Fruit fly (Drosophila melanogaster): ENCODE data around the gene CG10749.

The CG10749 gene

DNA sequence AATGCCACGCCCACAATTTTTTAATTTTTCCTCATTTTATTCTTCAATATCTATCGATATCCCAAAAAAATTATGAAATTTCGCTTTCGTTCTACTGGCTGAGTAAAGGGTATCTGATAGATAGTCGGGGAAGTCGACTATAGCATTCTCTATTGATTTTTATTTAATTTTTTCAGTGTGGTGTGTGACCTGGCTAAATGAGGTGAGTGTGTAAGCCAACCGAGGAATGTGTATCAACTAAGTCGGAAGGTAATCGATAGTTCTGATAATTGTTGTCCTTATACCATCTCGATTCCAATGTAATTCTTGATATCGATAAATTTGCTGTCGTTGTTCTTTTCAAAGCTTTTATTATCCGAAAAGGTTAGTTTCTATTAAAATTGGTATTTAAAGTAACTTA lies 34.2 kb downstream of the CG10749 start, which contains the start of gene CG11263 (continued):
- TF ChIP-seq C15 (GFP tag; IDR thresholded peaks at IDR 0.05), result no peak
- TF ChIP-seq CG17802 (tag; optimal IDR thresholded peaks at IDR 0.05), result no peak
- peak; percentile 66 for TF ChIP-seq CG7786 (GFP tag; optimal IDR thresholded peaks at IDR 0.05)
- no peak for TF ChIP-seq CG4730 (GFP tag; IDR thresholded peaks at IDR 0.05)
- TF ChIP-seq Scr (GFP tag; IDR thresholded peaks at IDR 0.05; ENCODE audit: partially characterized antibody), result peak; percentile 83
- peak; percentile 67 for TF ChIP-seq onecut (GFP tag; IDR thresholded peaks at IDR 0.05)
- TF ChIP-seq CG3847 (GFP tag; IDR thresholded peaks at IDR 0.05), result peak; percentile 42
- TF ChIP-seq wor (GFP tag; IDR thresholded peaks at IDR 0.05), result no peak
- no peak for TF ChIP-seq Usf (GFP tag; optimal IDR thresholded peaks at IDR 0.05)
- TF ChIP-seq mam (GFP tag; optimal IDR thresholded peaks at IDR 0.05), result peak; percentile 71
- TF ChIP-seq Nf-YC (tag; optimal IDR thresholded peaks at IDR 0.05), result no peak
- peak; percentile 56 for TF ChIP-seq tx (GFP tag; optimal IDR thresholded peaks at IDR 0.05)
- peak; percentile 12 for TF ChIP-seq gcm2 (GFP tag; optimal IDR thresholded peaks at IDR 0.05)
- TF ChIP-seq CG30431 (GFP tag; optimal IDR thresholded peaks at IDR 0.05), result peak; percentile 7
- no peak for TF ChIP-seq CG7357 (GFP tag; IDR thresholded peaks at IDR 0.05)
- no peak for TF ChIP-seq hkb (optimal IDR thresholded peaks at IDR 0.05)
- TF ChIP-seq hkb (GFP tag; IDR thresholded peaks at IDR 0.05), result peak; percentile 49; the same call in 1 of the 2 replicates
- TF ChIP-seq tin (GFP tag; optimal IDR thresholded peaks at IDR 0.05), result peak; percentile 62
- no peak for TF ChIP-seq run (tag; optimal IDR thresholded peaks at IDR 0.05)
- no peak for TF ChIP-seq Rx (GFP tag; IDR thresholded peaks at IDR 0.05)
- peak; percentile 20 for TF ChIP-seq Oli (tag; optimal IDR thresholded peaks at IDR 0.05)
- TF ChIP-seq CG8089 (GFP tag; optimal IDR thresholded peaks at IDR 0.05), result peak; percentile 24
- peak; percentile 34 for TF ChIP-seq jumu (GFP tag; optimal IDR thresholded peaks at IDR 0.05)
- TF ChIP-seq Kr (GFP tag; optimal IDR thresholded peaks at IDR 0.05), result no peak
- TF ChIP-seq dan (GFP tag; IDR thresholded peaks at IDR 0.05), result no peak
- no peak for TF ChIP-seq corto (GFP tag; optimal IDR thresholded peaks at IDR 0.05)
- TF ChIP-seq Chrac-16 (GFP tag; optimal IDR thresholded peaks at IDR 0.05), result peak; percentile 37
- peak; percentile 4 for TF ChIP-seq B-H2 (GFP tag; optimal IDR thresholded peaks at IDR 0.05)
- TF ChIP-seq Fer3 (tag; optimal IDR thresholded peaks at IDR 0.05), result peak; percentile 17
- TF ChIP-seq CG15073 (GFP tag; optimal IDR thresholded peaks at IDR 0.05), result no peak
- TF ChIP-seq eve (GFP tag; optimal IDR thresholded peaks at IDR 0.05), result peak in 1 of 2 experiments; percentile 23
- TF ChIP-seq jigr1 (GFP tag; IDR thresholded peaks at IDR 0.05), result no peak
- TF ChIP-seq CG15269 (tag; optimal IDR thresholded peaks at IDR 0.05), result peak; percentile 28
- TF ChIP-seq cwo (GFP tag; optimal IDR thresholded peaks at IDR 0.05), result no peak
- TF ChIP-seq Hsf (GFP tag; optimal IDR thresholded peaks at IDR 0.05), result peak; percentile 70
- TF ChIP-seq dm (GFP tag; optimal IDR thresholded peaks at IDR 0.05), result peak; percentile 54
- no peak for TF ChIP-seq Eip74EF (GFP tag; optimal IDR thresholded peaks at IDR 0.05)
- TF ChIP-seq Dip2 (GFP tag; IDR thresholded peaks at IDR 0.05), result no peak
- TF ChIP-seq tio (GFP tag; optimal IDR thresholded peaks at IDR 0.05), result peak; percentile 21
- no peak for TF ChIP-seq CG3995 (GFP tag; optimal IDR thresholded peaks at IDR 0.05)
- peak; percentile 64 for TF ChIP-seq HLH54F (GFP tag; optimal IDR thresholded peaks at IDR 0.05)
- peak; percentile 22; the same call in 1 of the 2 replicates for TF ChIP-seq al (GFP tag; IDR thresholded peaks at IDR 0.05)
- no peak for TF ChIP-seq NK7.1 (GFP tag; optimal IDR thresholded peaks at IDR 0.05)
- peak; percentile 11; the same call in 1 of the 2 replicates for TF ChIP-seq CG17328 (GFP tag; IDR thresholded peaks at IDR 0.05)
- TF ChIP-seq H2.0 (GFP tag; IDR thresholded peaks at IDR 0.05), result peak; percentile 36; the same call in 1 of the 2 replicates
- TF ChIP-seq nau (GFP tag; optimal IDR thresholded peaks at IDR 0.05), result no peak
- TF ChIP-seq CG6791 (GFP tag; IDR thresholded peaks at IDR 0.05; ENCODE audit: partially characterized antibody), result peak; percentile 88
- peak; percentile 56 for TF ChIP-seq phol (tag; optimal IDR thresholded peaks at IDR 0.05)
- no peak for TF ChIP-seq mirr (GFP tag; optimal IDR thresholded peaks at IDR 0.05)
- TF ChIP-seq bsh (GFP tag; optimal IDR thresholded peaks at IDR 0.05), result no peak
- peak; percentile 41 for TF ChIP-seq trem (tag; optimal IDR thresholded peaks at IDR 0.05)
- TF ChIP-seq CG15479 (GFP tag; optimal IDR thresholded peaks at IDR 0.05), result no peak
